Worm (Caenorhabditis elegans): ENCODE data around the gene F40A3.7.

F40A3.7 gene

DNA sequence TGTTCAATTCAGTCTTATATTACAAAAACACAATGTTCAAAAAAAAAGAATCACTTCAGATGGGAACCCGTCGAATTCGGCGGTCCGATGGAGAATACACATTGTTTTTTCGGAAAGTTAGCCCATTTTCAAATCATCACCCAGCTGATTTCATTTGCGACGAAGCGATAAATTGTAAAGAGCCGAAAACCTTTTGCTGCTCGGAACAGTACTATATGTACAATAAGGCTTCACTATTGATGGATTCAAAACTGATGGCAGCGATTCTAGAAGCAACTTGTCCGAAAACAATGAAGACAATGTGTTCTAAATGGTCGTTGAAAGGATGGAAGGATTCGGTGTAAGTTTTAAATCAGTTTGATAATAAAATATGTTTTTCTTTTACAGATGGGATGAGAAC lies 41.7 kb downstream of the F40A3.7 start, which contains the start of gene C37C3.1:
TSS of gene C37C3.1 (plus strand) at position 33 of the 400 bp plus-strand sequence.
- TF ChIP-seq pqm-1 (tag; optimal IDR thresholded peaks at IDR 0.05) (no peak), dsc-1 (tag; optimal IDR thresholded peaks at IDR 0.05) (no peak), ama-1 (optimal IDR thresholded peaks at IDR 0.05) (peak; percentile 47), Y116A8C.19 (tag; optimal IDR thresholded peaks at IDR 0.05; ENCODE audit: borderline replicate concordance) (no peak), lsy-2 (tag; optimal IDR thresholded peaks at IDR 0.05) (peak in 1 of 2 experiments; percentile 26), unc-30 (tag; optimal IDR thresholded peaks at IDR 0.05) (no peak), efl-1 (optimal IDR thresholded peaks at IDR 0.05) (peak in 1 of 2 experiments; percentile 13), efl-1 (GFP tag; optimal IDR thresholded peaks at IDR 0.05 in 1 of 2) (no peak), hpl-2 (GFP tag; optimal IDR thresholded peaks at IDR 0.05) (no peak), isw-1 (GFP tag; IDR thresholded peaks at IDR 0.05) (no peak), sptf-1 (tag; optimal IDR thresholded peaks at IDR 0.05) (no peak), grh-1 (GFP tag; IDR thresholded peaks at IDR 0.05) (no peak), lir-3 (tag; optimal IDR thresholded peaks at IDR 0.05; ENCODE audit: poor library complexity) (no peak)

DNA sequence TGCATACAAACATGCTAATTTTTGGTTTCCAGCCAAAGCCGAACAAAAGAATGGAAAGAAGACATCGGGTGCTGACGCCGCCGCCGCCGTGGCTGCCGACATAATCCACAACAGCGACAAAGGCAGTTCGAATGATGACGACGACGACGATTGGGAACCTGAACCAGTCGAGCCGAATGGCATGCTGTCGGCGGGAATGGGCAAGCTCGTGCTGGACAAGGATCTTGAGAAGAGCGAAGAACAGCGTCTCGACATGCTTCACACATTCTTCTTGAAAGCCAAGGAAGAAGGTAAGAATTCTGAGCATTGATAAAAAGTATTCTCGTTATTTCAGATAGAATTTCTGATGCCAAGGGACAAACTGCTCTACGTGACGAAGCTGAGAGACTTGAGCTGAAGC lies 43.0 kb downstream of the F40A3.7 start:
- TF ChIP-seq mep-1 (tag; optimal IDR thresholded peaks at IDR 0.05) = no peak
- TF ChIP-seq efl-1 (optimal IDR thresholded peaks at IDR 0.05) = no peak
- peak in 1 of 2 experiments; percentile 63 for TF ChIP-seq efl-1 (GFP tag; optimal IDR thresholded peaks at IDR 0.05 in 1 of 2)
- no peak for TF ChIP-seq aha-1 (tag; optimal IDR thresholded peaks at IDR 0.05)

DNA sequence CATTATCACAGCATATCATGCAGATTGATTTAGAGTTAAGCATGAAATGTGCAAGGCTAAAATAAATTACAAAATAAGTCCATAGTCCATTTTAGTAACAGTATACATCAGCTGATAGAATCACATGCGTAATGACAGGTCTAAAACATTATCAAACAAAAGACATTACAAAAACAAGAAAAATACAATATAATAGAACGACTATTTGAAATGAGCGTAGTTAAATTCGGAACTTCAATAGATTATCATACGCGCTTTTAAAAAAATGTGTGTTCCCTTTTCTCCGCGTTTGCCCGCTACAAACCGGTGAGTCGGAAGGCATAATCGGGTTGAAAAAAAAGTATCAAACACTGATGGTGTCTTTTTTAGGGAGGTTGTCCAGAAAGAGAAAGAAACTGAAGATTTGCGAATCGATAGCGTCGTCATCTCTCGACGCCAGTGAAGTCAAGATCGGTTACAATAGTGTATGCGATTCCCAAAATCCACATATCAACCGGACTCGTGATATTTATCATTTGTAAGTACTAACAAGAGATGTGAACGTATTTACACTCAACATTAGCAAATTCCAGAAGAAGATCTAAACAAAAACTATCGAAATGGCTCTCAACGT lies 44.2 kb downstream of the F40A3.7 start, which contains the start of gene C37C3.2:
TSS of gene C37C3.2 (plus strand) at position 563 of the 613 bp plus-strand sequence.
- TF ChIP-seq lin-35 (GFP tag; optimal IDR thresholded peaks at IDR 0.05) (peak in 1 of 2 experiments; percentile 38), nhr-20 (tag; optimal IDR thresholded peaks at IDR 0.05) (no peak), nhr-85 (tag) (peak; percentile 39)

DNA sequence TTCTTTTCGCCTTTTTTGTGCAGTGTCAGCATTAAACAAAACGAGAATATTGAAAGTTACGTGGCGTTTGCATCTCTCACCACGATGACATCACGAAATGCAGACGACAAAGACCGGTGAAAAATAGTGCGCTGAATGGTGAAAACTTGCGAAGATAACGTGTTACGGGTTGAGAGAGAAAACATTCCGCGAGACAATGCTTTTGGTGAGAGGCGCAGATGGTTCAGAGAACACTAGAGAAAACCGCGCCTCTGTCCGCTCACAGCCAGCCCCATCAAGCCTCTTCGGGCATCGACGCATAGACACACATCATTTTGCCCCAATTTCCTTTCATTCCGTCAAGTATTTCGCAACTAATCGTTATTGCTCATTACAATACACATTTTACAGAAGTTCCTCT lies 45.1 kb downstream of the F40A3.7 start, which contains the start of the genes C37C3.9 and C37C3.18:
TSS of gene C37C3.9 (minus strand) at position 98 of the 400 bp plus-strand sequence.
TSS of gene C37C3.18 (plus strand) at position 391 of the 400 bp plus-strand sequence.
- TF ChIP-seq lin-35 (GFP tag; optimal IDR thresholded peaks at IDR 0.05) (peak; percentile 74 to 82), F16B12.6 (tag; optimal IDR thresholded peaks at IDR 0.05) (peak; percentile 32), ceh-88 (GFP tag; IDR thresholded peaks at IDR 0.05) (peak; percentile 29; the same call in 1 of the 2 replicates), C16A3.4 (tag; optimal IDR thresholded peaks at IDR 0.05) (peak; percentile 82), unc-130 (tag; optimal IDR thresholded peaks at IDR 0.05) (peak; percentile 51), lin-15B (tag; optimal IDR thresholded peaks at IDR 0.05) (no peak), lin-14 (GFP tag; optimal IDR thresholded peaks at IDR 0.05) (peak; percentile 92), nhr-11 (tag; optimal IDR thresholded peaks at IDR 0.05) (peak; percentile 51), nhr-19 (GFP tag; conservative IDR thresholded peaks at IDR 0.05) (peak; percentile 75), lin-13 (GFP tag; optimal IDR thresholded peaks at IDR 0.05) (peak; percentile 76), isw-1 (GFP tag; IDR thresholded peaks at IDR 0.05) (peak; percentile 77), hlh-4 (tag; optimal IDR thresholded peaks at IDR 0.05) (no peak), nhr-47 (tag; optimal IDR thresholded peaks at IDR 0.05) (peak; percentile 85), rnt-1 (tag; optimal IDR thresholded peaks at IDR 0.05) (peak; percentile 81), nhr-71 (tag; optimal IDR thresholded peaks at IDR 0.05) (peak; percentile 90), ceh-90 (tag; optimal IDR thresholded peaks at IDR 0.05) (no peak), xbp-1 (tag; optimal IDR thresholded peaks at IDR 0.05) (peak; percentile 85), pqm-1 (tag; optimal IDR thresholded peaks at IDR 0.05) (no peak), unc-86 (tag; optimal IDR thresholded peaks at IDR 0.05) (peak; percentile 77), nhr-77 (tag; optimal IDR thresholded peaks at IDR 0.05) (peak; percentile 85), nhr-76 (tag; optimal IDR thresholded peaks at IDR 0.05) (no peak), fkh-4 (tag; optimal IDR thresholded peaks at IDR 0.05; ENCODE audit: borderline replicate concordance) (no peak), unc-30 (tag; optimal IDR thresholded peaks at IDR 0.05) (no peak), ceh-8 (GFP tag; optimal IDR thresholded peaks at IDR 0.05) (peak; percentile 27), ama-1 (optimal IDR thresholded peaks at IDR 0.05) (no peak), efl-1 (optimal IDR thresholded peaks at IDR 0.05) (peak; percentile 85 to 97), efl-1 (GFP tag; optimal IDR thresholded peaks at IDR 0.05 in 1 of 2) (peak; percentile 54 to 90), lin-39 (tag; optimal IDR thresholded peaks at IDR 0.05) (no peak), zag-1 (tag; optimal IDR thresholded peaks at IDR 0.05) (peak; percentile 39), mep-1 (tag; optimal IDR thresholded peaks at IDR 0.05) (peak; percentile 78), C34B4.2 (tag; optimal IDR thresholded peaks at IDR 0.05) (no peak), nhr-85 (tag) (peak; percentile 89), mdl-1 (tag; optimal IDR thresholded peaks at IDR 0.05) (peak in 1 of 2 experiments; percentile 84), fkh-8 (tag; optimal IDR thresholded peaks at IDR 0.05) (peak; percentile 87), efl-3 (GFP tag; optimal IDR thresholded peaks at IDR 0.05) (no peak), pag-3 (tag; optimal IDR thresholded peaks at IDR 0.05; ENCODE audit: borderline replicate concordance, insufficient read depth) (no peak)

All from whole organism, L1 larva.